Worm (Caenorhabditis elegans): ENCODE results near the gene bra-2.

Gene bra-2

ce11 chrIII:872373-872772, 38.7 kb upstream of the bra-2 start, which contains the start of the genes T24C4.3 and clc-20:
TSS of gene T24C4.3 (minus strand) at chrIII:872473.
TSS of gene clc-20 (plus strand) at chrIII:872583.
- TF ChIP-seq cebp-2 (GFP tag; IDR thresholded peaks at IDR 0.05) (no peak), D2030.7 (GFP tag; IDR thresholded peaks at IDR 0.05) (no peak), lin-54 (GFP tag; optimal IDR thresholded peaks at IDR 0.05) (no peak), pha-4 (tag; optimal IDR thresholded peaks at IDR 0.05) (no peak), ceh-27 (GFP tag; optimal IDR thresholded peaks at IDR 0.05) (no peak), ama-1 (optimal IDR thresholded peaks at IDR 0.05) (no peak), ama-1 (GFP tag; optimal IDR thresholded peaks at IDR 0.05) (no peak), snpc-3.4 (tag; optimal IDR thresholded peaks at IDR 0.05) (no peak), Y79H2A.3 (GFP tag; conservative IDR thresholded peaks at IDR 0.05) (no peak), attf-3 (GFP tag; conservative IDR thresholded peaks at IDR 0.05) (no peak), efl-1 (GFP tag; optimal IDR thresholded peaks at IDR 0.05) (no peak), pbrm-1 (GFP tag; IDR thresholded peaks at IDR 0.05) (no peak), Y67H2A.10 (GFP tag; conservative IDR thresholded peaks at IDR 0.05) (no peak), K11D2.4 (GFP tag; IDR thresholded peaks at IDR 0.05) (no peak)

ce11 chrIII:873432-873831, 37.6 kb upstream of the bra-2 start, which contains the start of gene clc-19:
TSS of gene clc-19 (minus strand) at chrIII:873566.
- TF ChIP-seq ztf-6 (GFP tag; IDR thresholded peaks at IDR 0.05) (no peak), him-1 (tag; optimal IDR thresholded peaks at IDR 0.05) (no peak), nhr-80 (tag; optimal IDR thresholded peaks at IDR 0.05) (peak; percentile 33), tbx-9 (tag; optimal IDR thresholded peaks at IDR 0.05; ENCODE audit: borderline replicate concordance) (no peak), hlh-12 (tag; optimal IDR thresholded peaks at IDR 0.05) (no peak), B0261.1 (tag; optimal IDR thresholded peaks at IDR 0.05) (no peak), unc-62 (GFP tag; optimal IDR thresholded peaks at IDR 0.05) (peak; percentile 26), ceh-40 (GFP tag; IDR thresholded peaks at IDR 0.05) (no peak), efl-1 (GFP tag; optimal IDR thresholded peaks at IDR 0.05) (no peak), nfya-2 (GFP tag; IDR thresholded peaks at IDR 0.05) (no peak), F57C9.4 (tag; optimal IDR thresholded peaks at IDR 0.05) (no peak), tlf-1 (GFP tag; optimal IDR thresholded peaks at IDR 0.05) (no peak), sea-2 (GFP tag; IDR thresholded peaks at IDR 0.05) (no peak), lir-1 (GFP tag; conservative IDR thresholded peaks at IDR 0.05) (no peak)

- TF ChIP-seq let-526 (GFP tag; IDR thresholded peaks at IDR 0.05) (no peak), bed-2 (GFP tag; IDR thresholded peaks at IDR 0.05) (no peak), Y95B8A.8 (GFP tag; IDR thresholded peaks at IDR 0.05) (no peak), lin-40 (tag; optimal IDR thresholded peaks at IDR 0.05) (no peak), rpc-1 (optimal IDR thresholded peaks at IDR 0.05) (no peak), rpc-1 (tag; optimal IDR thresholded peaks at IDR 0.05) (no peak), F33H1.4 (GFP tag; IDR thresholded peaks at IDR 0.05) (no peak), tbx-9 (tag; optimal IDR thresholded peaks at IDR 0.05; ENCODE audit: borderline replicate concordance) (no peak), attf-5 (GFP tag; optimal IDR thresholded peaks at IDR 0.05) (no peak), sea-2 (GFP tag; IDR thresholded peaks at IDR 0.05) (no peak), dpff-1 (tag; optimal IDR thresholded peaks at IDR 0.05) (no peak), egrh-3 (GFP tag; IDR thresholded peaks at IDR 0.05) (no peak), B0019.2 (GFP tag; conservative IDR thresholded peaks at IDR 0.05) (no peak), ceh-100 (GFP tag; IDR thresholded peaks at IDR 0.05) (no peak), zfh-2 (GFP tag; conservative IDR thresholded peaks at IDR 0.05) (no peak)
These were observed 31.4 kb upstream of the bra-2 start, which contains the start of the genes T24C4.5 and ucr-2.3 for ce11 chrIII:879634-880033. TSS of gene T24C4.5 (minus strand) at chrIII:879734. TSS of gene ucr-2.3 (plus strand) at chrIII:879860.
